Fruit fly (Drosophila melanogaster) whole organism, embryonic: ENCODE results near the gene CG3457.

ENCODE experiments used
- Atf-2 ChIP-seq: fragments of 200-800 bp; sonication (Bioruptor generic); optimal IDR thresholded peaks from 2 replicates; lab custom pipeline; 2016; ENCODE audit warnings: missing biosample characterization, missing genetic modification characterization
- CG1024 ChIP-seq: fragments of 200-800 bp; sonication (Bioruptor generic); IDR thresholded peaks from 2 replicates; pipeline ENCODE4 v1.3.6; 2022; ENCODE audit warnings: missing biosample characterization, missing genetic modification characterization
- CG11695 ChIP-seq: fragments of 200-800 bp; sonication (Bioruptor generic); IDR thresholded peaks from 3 replicates; pipeline ENCODE4 v1.3.6; 2022; ENCODE audit warnings: missing biosample characterization, missing genetic modification characterization
- CG13775 ChIP-seq: fragments of 200-800 bp; sonication (Bioruptor generic); optimal IDR thresholded peaks from 3 replicates; lab custom pipeline; 2017; ENCODE audit warnings: missing biosample characterization, mild to moderate bottlenecking, missing genetic modification characterization
- CG14860 ChIP-seq: fragments of 200-800 bp; sonication (Bioruptor generic); IDR thresholded peaks from 3 replicates; pipeline ENCODE4 v1.3.6; 2022; ENCODE audit warnings: missing biosample characterization, missing genetic modification characterization; ENCODE audit not compliant: partially characterized antibody
- CG1647 ChIP-seq: fragments of 200-800 bp; sonication (Bioruptor generic); optimal IDR thresholded peaks from 3 replicates; lab custom pipeline; 2016; ENCODE audit warnings: missing biosample characterization, missing genetic modification characterization
- CG17186 ChIP-seq: fragments of 200-800 bp; sonication (Bioruptor generic); optimal IDR thresholded peaks from 3 replicates; lab custom pipeline; 2017; ENCODE audit warnings: missing biosample characterization, missing genetic modification reagents, missing genetic modification characterization
- CG17328 ChIP-seq: fragments of 200-800 bp; sonication (Bioruptor generic); IDR thresholded peaks from 2 replicates; pipeline ENCODE4 v1.3.6; 2022; ENCODE audit warnings: missing biosample characterization, missing genetic modification characterization
- CG1832 ChIP-seq: fragments of 200-800 bp; sonication (Bioruptor generic); optimal IDR thresholded peaks from 2 replicates; lab custom pipeline; 2017; ENCODE audit warnings: missing biosample characterization, mild to moderate bottlenecking, missing genetic modification characterization, inconsistent platforms
- CG18599 ChIP-seq: fragments of 200-800 bp; sonication (Bioruptor generic); optimal IDR thresholded peaks from 3 replicates; lab custom pipeline; 2017; ENCODE audit warnings: missing biosample characterization, missing genetic modification characterization, mild to moderate bottlenecking, moderate library complexity, missing genetic modification reagents
- CG2875 ChIP-seq: fragments of 200-800 bp; sonication (Bioruptor generic); optimal IDR thresholded peaks from 2 replicates; lab custom pipeline; 2017; ENCODE audit warnings: missing biosample characterization, mild to moderate bottlenecking, missing genetic modification characterization, missing genetic modification reagents
- CG3281 ChIP-seq: fragments of 200-800 bp; sonication (Bioruptor generic); optimal IDR thresholded peaks from 3 replicates; lab custom pipeline; 2017; ENCODE audit warnings: missing biosample characterization, mild to moderate bottlenecking, missing genetic modification characterization
- CG4617 ChIP-seq: fragments of 200-800 bp; sonication (Bioruptor generic); optimal IDR thresholded peaks from 3 replicates; lab custom pipeline; 2016; ENCODE audit warnings: missing biosample characterization, missing genetic modification characterization, borderline replicate concordance
- CG5180 ChIP-seq: fragments of 200-800 bp; sonication (Bioruptor generic); optimal IDR thresholded peaks from 3 replicates; lab custom pipeline; 2017; ENCODE audit warnings: missing biosample characterization, missing genetic modification characterization, mild to moderate bottlenecking, moderate library complexity, missing genetic modification reagents
- CG7357 ChIP-seq: fragments of 200-800 bp; sonication (Bioruptor generic); IDR thresholded peaks from 3 replicates; pipeline ENCODE4 v1.3.6; 2022; ENCODE audit warnings: missing biosample characterization, missing genetic modification characterization
- CG9817 ChIP-seq: fragments of 200-800 bp; sonication (Bioruptor generic); optimal IDR thresholded peaks from 2 replicates; lab custom pipeline; 2018; ENCODE audit warnings: missing biosample characterization, mild to moderate bottlenecking, missing genetic modification characterization, moderate library complexity
- CrebB ChIP-seq: fragments of 200-800 bp; sonication (Bioruptor generic); optimal IDR thresholded peaks from 3 replicates; lab custom pipeline; 2018; ENCODE audit warnings: missing biosample characterization, mild to moderate bottlenecking, missing genetic modification characterization
- D ChIP-seq, 2 experiments: fragments of 200-800 bp in 1 of 2; fragments of >200 bp in 1 of 2; sonication (Bioruptor generic) in 1 of 2; optimal IDR thresholded peaks; 2 replicates in 1 of 2; 3 replicates in 1 of 2; lab custom pipeline; 2017; ENCODE audit warnings: mild to moderate bottlenecking in 1 of 2, missing biosample characterization in 1 of 2, missing genetic modification characterization in 1 of 2, missing genetic modification reagents in 1 of 2
- Dp ChIP-seq: fragments of 200-800 bp; sonication (Bioruptor generic); optimal IDR thresholded peaks from 2 replicates; lab custom pipeline; 2018; ENCODE audit warnings: missing biosample characterization, mild to moderate bottlenecking, missing genetic modification characterization, moderate library complexity
- Gsc ChIP-seq: fragments of 200-800 bp; sonication (Bioruptor generic); IDR thresholded peaks from 2 replicates; pipeline ENCODE4 v1.3.6; 2022; ENCODE audit warnings: missing biosample characterization, missing genetic modification characterization
- HLH3B ChIP-seq: fragments of 200-800 bp; sonication (Bioruptor generic); IDR thresholded peaks from 2 replicates; pipeline ENCODE4 v1.3.6; 2022; ENCODE audit warnings: missing biosample characterization, missing genetic modification characterization
- Hey ChIP-seq: fragments of 200-800 bp; sonication (Bioruptor generic); optimal IDR thresholded peaks from 3 replicates; lab custom pipeline; 2018; ENCODE audit warnings: missing biosample characterization, mild to moderate bottlenecking, missing genetic modification characterization
- Hr51 ChIP-seq, 2 experiments: fragments of 200-800 bp; sonication (Bioruptor generic); optimal IDR thresholded peaks; 2 replicates in 1 of 2; 3 replicates in 1 of 2; lab custom pipeline; 2016 to 2018; ENCODE audit warnings: missing biosample characterization in 2 of 2, missing genetic modification characterization in 2 of 2, mild to moderate bottlenecking in 1 of 2, moderate library complexity in 1 of 2
- Lhr ChIP-seq: fragments of 200-800 bp; sonication (Bioruptor generic); optimal IDR thresholded peaks from 3 replicates; lab custom pipeline; 2017; ENCODE audit warnings: mild to moderate bottlenecking, missing biosample characterization, missing genetic modification reagents, missing genetic modification characterization
- Lim3 ChIP-seq: fragments of 200-800 bp; sonication (Bioruptor generic); IDR thresholded peaks from 2 replicates; pipeline ENCODE4 v1.3.6; 2022; ENCODE audit warnings: missing biosample characterization, missing genetic modification characterization
- NfI ChIP-seq: fragments of 200-800 bp; sonication (Bioruptor generic); optimal IDR thresholded peaks from 3 replicates; lab custom pipeline; 2018; ENCODE audit warnings: missing biosample characterization, mild to moderate bottlenecking, missing genetic modification characterization, moderate library complexity
- Pdp1 ChIP-seq, 2 experiments: fragments of 200-800 bp; sonication (Bioruptor generic); optimal IDR thresholded peaks; 3 replicates each; lab custom pipeline; 2016; ENCODE audit warnings: missing biosample characterization in 2 of 2, missing genetic modification characterization in 2 of 2, mild to moderate bottlenecking in 1 of 2, moderate library complexity in 1 of 2
- Poxn ChIP-seq: fragments of 200-800 bp; sonication (Bioruptor generic); IDR thresholded peaks from 2 replicates; pipeline ENCODE4 v1.3.6; 2022; ENCODE audit warnings: missing biosample characterization, missing genetic modification characterization
- Rx ChIP-seq: fragments of 200-800 bp; sonication (Bioruptor generic); IDR thresholded peaks from 2 replicates; pipeline ENCODE4 v1.3.6; 2022; ENCODE audit warnings: missing biosample characterization, missing genetic modification characterization
- ap ChIP-seq: fragments of 200-800 bp; sonication (Bioruptor generic); IDR thresholded peaks from 2 replicates; pipeline ENCODE4 v1.3.6; 2022; ENCODE audit warnings: missing biosample characterization, missing genetic modification characterization
- ci ChIP-seq: fragments of 200-800 bp; sonication (Bioruptor generic); IDR thresholded peaks from 3 replicates; pipeline ENCODE4 v1.3.6; 2022; ENCODE audit warnings: missing biosample characterization, missing genetic modification characterization
- crc ChIP-seq: fragments of 200-800 bp; sonication (Bioruptor generic); optimal IDR thresholded peaks from 2 replicates; lab custom pipeline; 2016; ENCODE audit warnings: missing biosample characterization, missing genetic modification characterization
- croc ChIP-seq: fragments of 200-800 bp; sonication (Bioruptor generic); conservative IDR thresholded peaks from 3 replicates; pipeline ENCODE4 v1.3.6; 2022; ENCODE audit warnings: missing biosample characterization, missing genetic modification characterization
- ems ChIP-seq: fragments of 200-800 bp; sonication (Bioruptor generic); optimal IDR thresholded peaks from 3 replicates; lab custom pipeline; 2016; ENCODE audit warnings: missing biosample characterization, missing genetic modification characterization
- fd64A ChIP-seq: fragments of 200-800 bp; sonication (Bioruptor generic); optimal IDR thresholded peaks from 3 replicates; lab custom pipeline; 2018; ENCODE audit warnings: missing biosample characterization, mild to moderate bottlenecking, missing genetic modification characterization
- h ChIP-seq: fragments of >200 bp; optimal IDR thresholded peaks from 2 replicates; lab custom pipeline; 2017
- hkb ChIP-seq, 2 experiments: fragments of 200-800 bp in 1 of 2; fragments of >200 bp in 1 of 2; sonication (Bioruptor generic) in 1 of 2; IDR thresholded peaks in 1 of 2; optimal IDR thresholded peaks in 1 of 2; 2 replicates each; pipeline versions ENCODE4 v1.3.6 to Lab custom; 2017 to 2022; ENCODE audit warnings: missing biosample characterization in 1 of 2, missing genetic modification characterization in 1 of 2
- jigr1 ChIP-seq: fragments of 200-800 bp; sonication (Bioruptor generic); IDR thresholded peaks from 3 replicates; pipeline ENCODE4 v1.3.6; 2022; ENCODE audit warnings: missing biosample characterization, missing genetic modification characterization
- nmo ChIP-seq: fragments of 200-800 bp; sonication (Bioruptor generic); optimal IDR thresholded peaks from 2 replicates; lab custom pipeline; 2018; ENCODE audit warnings: missing biosample characterization, mild to moderate bottlenecking, missing genetic modification characterization, moderate library complexity
- peb ChIP-seq: fragments of 200-800 bp; sonication (Bioruptor generic); IDR thresholded peaks from 2 replicates; pipeline ENCODE4 v1.3.6; 2022; ENCODE audit warnings: missing biosample characterization, missing genetic modification characterization
- psq ChIP-seq: fragments of 200-800 bp; sonication (Bioruptor generic); optimal IDR thresholded peaks from 2 replicates; lab custom pipeline; 2017; ENCODE audit warnings: missing biosample characterization, missing genetic modification characterization
- sd ChIP-seq: fragments of 200-800 bp; sonication (Bioruptor generic); optimal IDR thresholded peaks from 3 replicates; lab custom pipeline; 2018; ENCODE audit warnings: missing biosample characterization, mild to moderate bottlenecking, missing genetic modification characterization, moderate library complexity
- sens-2 ChIP-seq: fragments of 200-800 bp; sonication (Bioruptor generic); IDR thresholded peaks from 2 replicates; pipeline ENCODE4 v1.3.6; 2022; ENCODE audit warnings: missing biosample characterization, missing genetic modification characterization
- sisA ChIP-seq: fragments of 200-800 bp; sonication (Bioruptor generic); IDR thresholded peaks from 2 replicates; pipeline ENCODE4 v1.3.6; 2022; ENCODE audit warnings: missing biosample characterization, missing genetic modification characterization
- sob ChIP-seq: fragments of 200-800 bp; sonication (Bioruptor generic); IDR thresholded peaks from 2 replicates; pipeline ENCODE4 v1.3.6; 2022; ENCODE audit warnings: missing biosample characterization, missing genetic modification characterization
- ttk ChIP-seq: fragments of 200-800 bp; sonication (Bioruptor generic); IDR thresholded peaks from 2 replicates; pipeline ENCODE4 v2.1.2; 2022; ENCODE audit warnings: missing biosample characterization, missing genetic modification characterization
- unc-4 ChIP-seq: fragments of 200-800 bp; sonication (Bioruptor generic); IDR thresholded peaks from 2 replicates; pipeline ENCODE4 v1.3.6; 2022; ENCODE audit warnings: missing biosample characterization, missing genetic modification characterization; ENCODE audit not compliant: partially characterized antibody
- wor ChIP-seq: fragments of 200-800 bp; sonication (Bioruptor generic); IDR thresholded peaks from 2 replicates; pipeline ENCODE4 v1.3.6; 2022; ENCODE audit warnings: missing biosample characterization, missing genetic modification characterization

The CG3457 gene

DNA sequence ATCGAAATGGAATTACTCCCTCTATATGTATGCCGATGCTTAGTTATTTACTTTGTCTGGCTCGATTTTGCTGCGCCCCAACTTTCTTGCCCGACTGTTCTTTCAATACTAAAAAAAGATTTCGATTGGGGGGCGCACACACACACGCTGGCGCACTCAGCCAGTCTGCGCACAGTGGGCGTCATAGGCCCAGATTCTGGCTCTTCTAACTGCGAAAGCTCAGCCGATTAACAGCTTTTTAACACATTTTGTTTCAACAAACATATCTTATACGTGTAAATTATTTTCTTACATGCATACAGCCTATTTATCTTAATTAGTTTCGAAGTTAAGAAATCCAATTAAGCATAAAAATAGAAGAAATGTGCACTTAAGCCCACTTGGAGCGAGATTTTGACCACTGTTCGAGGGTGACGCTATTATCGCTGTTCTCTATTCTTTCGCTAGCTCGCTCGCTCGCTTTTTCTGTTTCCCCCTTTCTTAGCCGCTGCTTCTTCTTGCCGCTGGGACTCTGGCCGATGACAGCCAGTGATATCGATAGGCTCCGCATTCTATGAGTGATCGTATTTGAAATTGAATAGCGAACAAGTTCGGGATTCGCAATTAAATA, 34.7 kb downstream of the CG3457 start, which contains the start of gene Vinc (continued):
- TF ChIP-seq peb (peak; percentile 75), psq (GFP tag; lab: Kevin White, UChicago) (peak; percentile 88), CG14860 (0 out of 3 replicates have a peak, but pooled peaks have one; percentile 47), CG17186 (GFP tag; lab: Kevin White, UChicago) (peak; percentile 7), sob (GFP tag; lab: Robert Waterston, UW) (peak; percentile 82), Pdp1 (GFP tag; optimal IDR thresholded peaks at IDR 0.05; lab: Kevin White, UChicago) (peak; percentile 77 to 90), CG3281 (GFP tag; lab: Kevin White, UChicago) (peak; percentile 95), ci (GFP tag; lab: Robert Waterston, UW) (no peak; the same call in 1 of the 3 replicates), CG11695 (GFP tag; lab: Robert Waterston, UW) (peak; percentile 94), fd64A (GFP tag; lab: Kevin White, UChicago) (peak; percentile 69), HLH3B (GFP tag; lab: Robert Waterston, UW) (peak; percentile 78), Gsc (GFP tag; lab: Robert Waterston, UW) (0 out of 2 replicates have a peak, but pooled peaks have one; percentile 38), ap (peak; percentile 67), wor (peak; percentile 44; the same call in 1 of the 2 replicates), CG5180 (GFP tag; lab: Kevin White, UChicago) (peak; percentile 80), sd (tag; lab: Kevin White, UChicago) (peak; percentile 40), h (lab: Kevin White, UChicago) (no peak), CG1024 (GFP tag; lab: Robert Waterston, UW) (no peak), CG1647 (GFP tag; lab: Kevin White, UChicago) (peak; percentile 70), Lim3 (0 out of 2 replicates have a peak, but pooled peaks have one; percentile 40), D (optimal IDR thresholded peaks at IDR 0.05; lab: Kevin White, UChicago) (no peak), D (GFP tag; optimal IDR thresholded peaks at IDR 0.05; lab: Kevin White, UChicago) (peak; percentile 82), sens-2 (GFP tag; lab: Robert Waterston, UW) (peak; percentile 64), hkb (optimal IDR thresholded peaks at IDR 0.05; lab: Kevin White, UChicago) (no peak), hkb (GFP tag; IDR thresholded peaks at IDR 0.05; lab: Robert Waterston, UW) (peak; percentile 86), unc-4 (GFP tag; lab: Robert Waterston, UW) (no peak), CG9817 (tag; lab: Kevin White, UChicago) (peak; percentile 78), jigr1 (GFP tag; lab: Robert Waterston, UW) (0 out of 3 replicates have a peak, but pooled peaks have one; percentile 40), CG7357 (GFP tag; lab: Robert Waterston, UW) (peak; percentile 75), Lhr (peak; percentile 15), sisA (GFP tag; lab: Robert Waterston, UW) (peak; percentile 82), NfI (peak; percentile 83), CG1832 (GFP tag; lab: Kevin White, UChicago) (no peak), Hr51 (GFP tag; optimal IDR thresholded peaks at IDR 0.05; lab: Kevin White, UChicago) (peak in 1 of 2 experiments; percentile 38), Poxn (GFP tag; lab: Robert Waterston, UW) (0 out of 2 replicates have a peak, but pooled peaks have one; percentile 30), crc (GFP tag; lab: Kevin White, UChicago) (peak; percentile 79), nmo (GFP tag; lab: Kevin White, UChicago) (peak; percentile 91), ttk (GFP tag; lab: Robert Waterston, UW) (peak; percentile 64), CG4617 (peak; percentile 14), CrebB (peak; percentile 75), CG2875 (GFP tag; lab: Kevin White, UChicago) (peak; percentile 26), CG13775 (GFP tag; lab: Kevin White, UChicago) (peak; percentile 77), ems (GFP tag; lab: Kevin White, UChicago) (peak; percentile 84), CG18599 (GFP tag; lab: Kevin White, UChicago) (peak; percentile 96), croc (GFP tag; lab: Robert Waterston, UW) (peak; percentile 75), Hey (tag; lab: Kevin White, UChicago) (peak; percentile 52), Atf-2 (peak; percentile 67), Dp (GFP tag; lab: Kevin White, UChicago) (peak; percentile 82), Rx (peak; percentile 73), CG17328 (peak; percentile 62)
